Worm (Caenorhabditis elegans) whole organism, early embryonic: ENCODE data around the gene Y44A6D.7.

Experiments used
- F13C5.2 ChIP-seq: sonication (generic microtip); optimal IDR thresholded peaks from 2 replicates; lab custom pipeline; 2017; ENCODE audit warnings: mild to moderate bottlenecking, missing genetic modification characterization, inconsistent platforms, missing compliant biosample characterization
- aly-1 ChIP-seq: sonication (generic microtip); optimal IDR thresholded peaks from 2 replicates; lab custom pipeline; 2016; ENCODE audit warnings: missing genetic modification characterization, missing compliant biosample characterization
- ama-1 ChIP-seq: fragments of 150-350 bp; optimal IDR thresholded peaks from 2 replicates; lab custom pipeline; 2014
- ceh-13 ChIP-seq: fragments of 200-800 bp; sonication (Bioruptor generic); optimal IDR thresholded peaks from 2 replicates; lab custom pipeline; 2018; ENCODE audit warnings: mild to moderate bottlenecking, missing genetic modification characterization, missing compliant biosample characterization
- ceh-36 ChIP-seq: sonication (generic microtip); optimal IDR thresholded peaks from 2 replicates; lab custom pipeline; 2016; ENCODE audit warnings: missing genetic modification characterization, inconsistent platforms, missing compliant biosample characterization
- ets-7 ChIP-seq: sonication (generic microtip); optimal IDR thresholded peaks from 2 replicates; lab custom pipeline; 2016; ENCODE audit warnings: missing genotype, missing genetic modification characterization, missing compliant biosample characterization
- flt-1 ChIP-seq: fragments of 200-800 bp; sonication (Bioruptor generic); IDR thresholded peaks from 2 replicates; pipeline ENCODE4 v1.3.6; 2022; ENCODE audit warnings: missing genetic modification characterization, missing compliant biosample characterization
- hmg-4 ChIP-seq: fragments of 200-800 bp; sonication (Bioruptor generic); optimal IDR thresholded peaks from 2 replicates; lab custom pipeline; 2018; ENCODE audit warnings: mild to moderate bottlenecking, missing genetic modification characterization, missing compliant biosample characterization
- hnd-1 ChIP-seq: sonication (generic microtip); optimal IDR thresholded peaks from 2 replicates; lab custom pipeline; 2016; ENCODE audit warnings: missing genetic modification characterization, missing compliant biosample characterization
- scrt-1 ChIP-seq: fragments of 200-800 bp; sonication (Bioruptor generic); IDR thresholded peaks from 2 replicates; pipeline ENCODE4 v1.3.6; 2022; ENCODE audit warnings: missing genetic modification characterization, missing compliant biosample characterization
- tbx-37 ChIP-seq: fragments of 200-800 bp; sonication (Bioruptor generic); conservative IDR thresholded peaks from 2 replicates; pipeline ENCODE4 v1.3.6; 2022; ENCODE audit warnings: missing genetic modification reagents, missing genetic modification characterization, missing compliant biosample characterization
- tra-4 ChIP-seq: sonication (generic microtip); optimal IDR thresholded peaks from 2 replicates; lab custom pipeline; 2017; ENCODE audit warnings: missing genetic modification characterization, missing compliant biosample characterization

DNA sequence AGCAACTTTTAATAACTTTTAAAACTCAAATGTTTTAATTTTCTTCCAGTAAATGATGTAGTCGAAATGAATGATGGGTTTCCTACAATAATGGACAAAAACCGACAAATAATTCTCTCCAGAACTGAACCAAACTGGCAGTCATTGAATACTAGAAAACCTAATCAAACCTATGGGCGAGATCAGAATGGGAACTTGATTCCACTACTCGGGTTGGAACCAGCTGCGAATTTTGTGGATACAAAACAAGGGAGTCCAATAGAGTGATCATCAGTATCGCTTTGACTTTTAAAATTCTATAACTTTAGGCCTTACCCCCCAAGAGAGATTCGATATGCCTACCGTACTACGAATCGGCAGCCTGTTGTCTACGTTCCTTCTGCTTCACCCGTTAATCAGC lies 12.1 kb downstream of the Y44A6D.7 start:
- TF ChIP-seq ceh-36 (no peak), hmg-4 (GFP tag; lab: Kevin White, UChicago) (no peak), flt-1 (no peak), aly-1 (no peak), hnd-1 (no peak), tbx-37 (no peak), ceh-13 (GFP tag; lab: Kevin White, UChicago) (no peak), F13C5.2 (tag; lab: Kevin White, UChicago) (no peak), ama-1 (lab: Kevin White, UChicago) (no peak), tra-4 (tag; lab: Kevin White, UChicago) (no peak), scrt-1 (GFP tag; lab: Robert Waterston, UW) (no peak), ets-7 (tag; lab: Kevin White, UChicago) (no peak)
